Fruit fly (Drosophila melanogaster) whole organism, embryonic: Measurements from ENCODE around the gene PIG-Q.

Source experiments
- Atf-2 ChIP-seq: fragments of 200-800 bp; sonication (Bioruptor generic); optimal IDR thresholded peaks from 2 replicates; lab custom pipeline; 2016; ENCODE audit warnings: missing biosample characterization, missing genetic modification characterization
- Bdp1 ChIP-seq: fragments of 200-800 bp; sonication (Bioruptor generic); optimal IDR thresholded peaks from 3 replicates; lab custom pipeline; 2016; ENCODE audit warnings: missing biosample characterization, missing genetic modification characterization
- Bteb2 ChIP-seq: fragments of 200-800 bp; sonication (Bioruptor generic); optimal IDR thresholded peaks from 2 replicates; lab custom pipeline; 2016; ENCODE audit warnings: missing biosample characterization, missing genetic modification characterization
- CG10431 ChIP-seq: fragments of 200-800 bp; sonication (Bioruptor generic); optimal IDR thresholded peaks from 3 replicates; lab custom pipeline; 2018; ENCODE audit warnings: missing biosample characterization, mild to moderate bottlenecking, missing genetic modification characterization
- CG10543 ChIP-seq: fragments of 200-800 bp; sonication (Bioruptor generic); optimal IDR thresholded peaks from 3 replicates; lab custom pipeline; 2017; ENCODE audit warnings: missing biosample characterization, mild to moderate bottlenecking, missing genetic modification characterization, moderate library complexity
- CG11247 ChIP-seq: fragments of 200-800 bp; sonication (Bioruptor generic); IDR thresholded peaks from 2 replicates; pipeline ENCODE4 v1.3.6; 2022; ENCODE audit warnings: missing biosample characterization, missing genetic modification characterization
- CG12155 ChIP-seq: fragments of 200-800 bp; sonication (Bioruptor generic); optimal IDR thresholded peaks from 3 replicates; lab custom pipeline; 2016; ENCODE audit warnings: missing biosample characterization, missing genetic modification characterization
- CG14441 ChIP-seq: fragments of 200-800 bp; sonication (Bioruptor generic); IDR thresholded peaks from 2 replicates; pipeline ENCODE4 v1.3.6; 2022; ENCODE audit warnings: missing biosample characterization, missing genetic modification characterization
- CG16863 ChIP-seq: fragments of 200-800 bp; sonication (Bioruptor generic); optimal IDR thresholded peaks from 3 replicates; lab custom pipeline; 2016; ENCODE audit warnings: missing biosample characterization, missing genetic modification characterization
- CG1792 ChIP-seq: fragments of 200-800 bp; sonication (Bioruptor generic); optimal IDR thresholded peaks from 2 replicates; lab custom pipeline; 2016; ENCODE audit warnings: missing biosample characterization, missing genetic modification characterization
- CG1832 ChIP-seq: fragments of 200-800 bp; sonication (Bioruptor generic); optimal IDR thresholded peaks from 2 replicates; lab custom pipeline; 2017; ENCODE audit warnings: missing biosample characterization, mild to moderate bottlenecking, missing genetic modification characterization, inconsistent platforms
- CG2712 ChIP-seq: fragments of 200-800 bp; optimal IDR thresholded peaks from 3 replicates; lab custom pipeline; 2019; ENCODE audit warnings: missing biosample characterization, mild to moderate bottlenecking, missing genetic modification characterization, moderate library complexity
- CG30020 ChIP-seq: fragments of 200-800 bp; optimal IDR thresholded peaks from 2 replicates; lab custom pipeline; 2019; ENCODE audit warnings: missing biosample characterization, mild to moderate bottlenecking, missing genetic modification characterization, moderate library complexity
- CG31441 ChIP-seq: fragments of 200-800 bp; sonication (Bioruptor generic); IDR thresholded peaks from 2 replicates; pipeline ENCODE4 v1.3.6; 2022; ENCODE audit warnings: missing biosample characterization, missing genetic modification characterization
- CG4404 ChIP-seq: fragments of 200-800 bp; sonication (Bioruptor generic); IDR thresholded peaks from 2 replicates; pipeline ENCODE4 v1.3.6; 2022; ENCODE audit warnings: missing biosample characterization, missing genetic modification characterization
- CHES-1-like ChIP-seq: fragments of 200-800 bp; sonication (Bioruptor generic); optimal IDR thresholded peaks from 2 replicates; lab custom pipeline; 2016; ENCODE audit warnings: missing biosample characterization, missing genetic modification characterization
- Dip3 ChIP-seq: fragments of 200-800 bp; sonication (Bioruptor generic); optimal IDR thresholded peaks from 3 replicates; lab custom pipeline; 2016; ENCODE audit warnings: missing biosample characterization, missing genetic modification characterization
- Dll ChIP-seq: fragments of 200-800 bp; sonication (Bioruptor generic); IDR thresholded peaks from 4 replicates; pipeline ENCODE4 v1.3.6; 2022; ENCODE audit warnings: missing biosample characterization, missing genetic modification characterization; ENCODE audit not compliant: partially characterized antibody
- E2f1 ChIP-seq: fragments of 200-800 bp; sonication (Bioruptor generic); IDR thresholded peaks from 2 replicates; pipeline ENCODE4 v1.3.6; 2022; ENCODE audit warnings: missing biosample characterization, missing genetic modification characterization
- Elba2 ChIP-seq: fragments of 200-800 bp; sonication (Bioruptor generic); optimal IDR thresholded peaks from 3 replicates; lab custom pipeline; 2016; ENCODE audit warnings: missing biosample characterization, missing genetic modification characterization
- Hmr ChIP-seq: fragments of 200-800 bp; sonication (Bioruptor generic); optimal IDR thresholded peaks from 3 replicates; lab custom pipeline; 2017; ENCODE audit warnings: mild to moderate bottlenecking, missing biosample characterization, missing genetic modification reagents, missing genetic modification characterization
- Myb ChIP-seq: fragments of 200-800 bp; sonication (Bioruptor generic); optimal IDR thresholded peaks from 2 replicates; lab custom pipeline; 2016; ENCODE audit warnings: missing biosample characterization, missing genetic modification characterization
- Nf-YA ChIP-seq: fragments of 200-800 bp; sonication (Bioruptor generic); IDR thresholded peaks from 2 replicates; pipeline ENCODE4 v1.3.6; 2022; ENCODE audit warnings: missing biosample characterization, missing genetic modification characterization
- Nf-YB ChIP-seq: fragments of 200-800 bp; sonication (Bioruptor generic); optimal IDR thresholded peaks from 3 replicates; lab custom pipeline; 2019; ENCODE audit warnings: missing biosample characterization, mild to moderate bottlenecking, missing genetic modification characterization, moderate library complexity
- Nf-YC ChIP-seq: fragments of 200-800 bp; optimal IDR thresholded peaks from 3 replicates; lab custom pipeline; 2019; ENCODE audit warnings: missing biosample characterization, mild to moderate bottlenecking, missing genetic modification characterization, moderate library complexity
- Opbp ChIP-seq: fragments of 200-800 bp; sonication (Bioruptor generic); IDR thresholded peaks from 3 replicates; pipeline ENCODE4 v1.3.6; 2022; ENCODE audit warnings: missing biosample characterization, missing genetic modification characterization; ENCODE audit not compliant: partially characterized antibody
- TFAM ChIP-seq: fragments of 200-800 bp; sonication (Bioruptor generic); optimal IDR thresholded peaks from 2 replicates; lab custom pipeline; 2017; ENCODE audit warnings: missing biosample characterization, missing genetic modification characterization, inconsistent platforms
- br ChIP-seq: fragments of >200 bp; optimal IDR thresholded peaks from 2 replicates; lab custom pipeline; 2017
- crol ChIP-seq: fragments of 200-800 bp; sonication (Bioruptor generic); IDR thresholded peaks from 2 replicates; pipeline ENCODE4 v1.3.6; 2022; ENCODE audit warnings: missing biosample characterization, missing genetic modification characterization
- en ChIP-seq: fragments of 200-800 bp; sonication (Bioruptor generic); optimal IDR thresholded peaks from 2 replicates; lab custom pipeline; 2016; ENCODE audit warnings: missing biosample characterization, missing genetic modification characterization
- eve ChIP-seq, 2 experiments: fragments of >200 bp; optimal IDR thresholded peaks; 2 replicates each; lab custom pipeline; 2017; ENCODE audit warnings: missing biosample characterization in 2 of 2, missing genetic modification characterization in 2 of 2
- ewg ChIP-seq: fragments of 200-800 bp; sonication (Bioruptor generic); optimal IDR thresholded peaks from 3 replicates; lab custom pipeline; 2017; ENCODE audit warnings: mild to moderate bottlenecking, missing biosample characterization, missing genetic modification reagents, missing genetic modification characterization
- gce ChIP-seq: fragments of 200-800 bp; sonication (Bioruptor generic); IDR thresholded peaks from 3 replicates; pipeline ENCODE4 v1.3.6; 2022; ENCODE audit warnings: missing biosample characterization, missing genetic modification characterization
- her ChIP-seq: fragments of 200-800 bp; sonication (Bioruptor generic); optimal IDR thresholded peaks from 2 replicates; lab custom pipeline; 2016; ENCODE audit warnings: missing biosample characterization, missing genetic modification characterization
- lov ChIP-seq, 2 experiments: fragments of 200-800 bp in 1 of 2; fragments of >200 bp in 1 of 2; sonication (Bioruptor generic) in 1 of 2; IDR thresholded peaks in 1 of 2; optimal IDR thresholded peaks in 1 of 2; 2 replicates in 1 of 2; 3 replicates in 1 of 2; pipeline versions ENCODE4 v1.3.6 to Lab custom; 2017 to 2022; ENCODE audit warnings: missing biosample characterization in 1 of 2, missing genetic modification characterization in 1 of 2
- maf-S ChIP-seq: fragments of 200-800 bp; sonication (Bioruptor generic); optimal IDR thresholded peaks from 2 replicates; lab custom pipeline; 2016; ENCODE audit warnings: missing biosample characterization, missing genetic modification characterization
- oc ChIP-seq: fragments of 200-800 bp; sonication (Bioruptor generic); optimal IDR thresholded peaks from 2 replicates; lab custom pipeline; 2018; ENCODE audit warnings: missing biosample characterization, mild to moderate bottlenecking, missing genetic modification characterization, moderate library complexity
- otp ChIP-seq: fragments of 200-800 bp; sonication (Bioruptor generic); IDR thresholded peaks from 3 replicates; pipeline ENCODE4, ENCODE4 v1.3.6; 2022; ENCODE audit warnings: missing biosample characterization, missing genetic modification characterization
- run ChIP-seq: fragments of 200-800 bp; sonication (Bioruptor generic); optimal IDR thresholded peaks from 3 replicates; lab custom pipeline; 2018; ENCODE audit warnings: missing biosample characterization, mild to moderate bottlenecking, missing genetic modification characterization
- slbo ChIP-seq: fragments of 200-800 bp; sonication (Bioruptor generic); IDR thresholded peaks from 2 replicates; pipeline ENCODE4 v1.3.6; 2022; ENCODE audit warnings: missing biosample characterization, missing genetic modification characterization

PIG-Q gene

dm6 chrX:16358670-16359320 lies at the start of gene PIG-Q, which contains the start of gene U2af50 (continued):
- TF ChIP-seq en (GFP tag; lab: Kevin White, UChicago), result no peak
- TF ChIP-seq otp (GFP tag; lab: Robert Waterston, UW), result no peak; the same call in 2 of the 3 replicates
- TF ChIP-seq CG14441 (GFP tag; lab: Robert Waterston, UW), result peak; percentile 91
- peak; percentile 30 for TF ChIP-seq Elba2 (GFP tag; lab: Kevin White, UChicago)
- TF ChIP-seq CG1832 (GFP tag; lab: Kevin White, UChicago), result no peak
- no peak for TF ChIP-seq Bdp1
- TF ChIP-seq Bteb2 (GFP tag; lab: Kevin White, UChicago), result peak; percentile 37
- TF ChIP-seq crol (GFP tag; lab: Robert Waterston, UW), result no peak; the same call in 1 of the 2 replicates
- peak; percentile 11 for TF ChIP-seq Myb (GFP tag; lab: Kevin White, UChicago)
- TF ChIP-seq CG12155 (GFP tag; lab: Kevin White, UChicago), result peak; percentile 89
- TF ChIP-seq Opbp, result 0 out of 3 replicates have a peak, but pooled peaks have one; percentile 34
- peak; percentile 83 for TF ChIP-seq Nf-YC
- TF ChIP-seq CG4404, result peak; percentile 86
- no peak for TF ChIP-seq oc (tag; lab: Kevin White, UChicago)
- peak; percentile 79 for TF ChIP-seq Nf-YA (GFP tag; lab: Robert Waterston, UW)
- no peak; the same call in 2 of the 3 replicates for TF ChIP-seq gce (GFP tag; lab: Robert Waterston, UW)
- peak; percentile 63 for TF ChIP-seq CG10431 (GFP tag; lab: Kevin White, UChicago)
- peak; percentile 2 for TF ChIP-seq CG1792 (GFP tag; lab: Kevin White, UChicago)
- no peak for TF ChIP-seq Nf-YB (GFP tag; lab: Kevin White, UChicago)
- TF ChIP-seq eve (GFP tag; optimal IDR thresholded peaks at IDR 0.05; lab: Kevin White, UChicago), result no peak
- TF ChIP-seq CG31441 (GFP tag; lab: Robert Waterston, UW), result no peak; the same call in 1 of the 2 replicates
- no peak for TF ChIP-seq lov (optimal IDR thresholded peaks at IDR 0.05; lab: Kevin White, UChicago)
- TF ChIP-seq lov (GFP tag; IDR thresholded peaks at IDR 0.05; lab: Robert Waterston, UW), result no peak; the same call in 2 of the 3 replicates
- TF ChIP-seq slbo (GFP tag; lab: Robert Waterston, UW), result no peak; the same call in 1 of the 2 replicates
- TF ChIP-seq Dip3 (GFP tag; lab: Kevin White, UChicago), result no peak
- TF ChIP-seq E2f1 (GFP tag; lab: Robert Waterston, UW), result peak; percentile 92; the same call in 1 of the 2 replicates
- TF ChIP-seq CHES-1-like (GFP tag; lab: Kevin White, UChicago), result peak; percentile 63
- peak; percentile 98 for TF ChIP-seq CG30020 (tag; lab: Kevin White, UChicago)
- TF ChIP-seq Hmr (GFP tag; lab: Kevin White, UChicago), result no peak
- peak; percentile 85 for TF ChIP-seq ewg (GFP tag; lab: Kevin White, UChicago)
- peak; percentile 96 for TF ChIP-seq CG2712 (tag; lab: Kevin White, UChicago)
- no peak for TF ChIP-seq her (GFP tag; lab: Kevin White, UChicago)
- TF ChIP-seq maf-S (GFP tag; lab: Kevin White, UChicago), result peak; percentile 53
- TF ChIP-seq CG11247 (GFP tag; lab: Robert Waterston, UW), result no peak
- no peak for TF ChIP-seq TFAM (GFP tag; lab: Kevin White, UChicago)
- peak; percentile 41 for TF ChIP-seq Atf-2 (GFP tag; lab: Kevin White, UChicago)
- TF ChIP-seq Dll, result no peak; the same call in 3 of the 4 replicates
- TF ChIP-seq CG16863 (GFP tag; lab: Kevin White, UChicago), result peak; percentile 33
- TF ChIP-seq run (tag; lab: Kevin White, UChicago), result peak; percentile 85
- no peak for TF ChIP-seq br (lab: Kevin White, UChicago)
- TF ChIP-seq CG10543, result peak; percentile 89
